Worm (Caenorhabditis elegans) whole organism, L4 larva: Measurements from ENCODE around the gene F58E6.8.

Experiments
- F10B5.3 ChIP-seq: sonication (generic microtip); optimal IDR thresholded peaks from 2 replicates; lab custom pipeline; 2016; ENCODE audit warnings: mild to moderate bottlenecking, missing genetic modification characterization, missing compliant biosample characterization
- F44E2.7 ChIP-seq: fragments of 200-800 bp; sonication (Bioruptor generic); IDR thresholded peaks from 2 replicates; pipeline ENCODE4 v2.1.2; 2022; ENCODE audit warnings: missing genetic modification characterization, missing compliant biosample characterization
- F49E8.2 ChIP-seq: sonication (generic microtip); optimal IDR thresholded peaks from 2 replicates; lab custom pipeline; 2016; ENCODE audit warnings: missing compliant biosample characterization, mild to moderate bottlenecking, missing genetic modification characterization, borderline replicate concordance
- R02D3.7 ChIP-seq: fragments of 150-350 bp; sonication (generic microtip); optimal IDR thresholded peaks from 3 replicates; lab custom pipeline; 2014; ENCODE audit warnings: missing biosample characterization, missing genetic modification characterization
- Y105C5A.15 ChIP-seq: fragments of 200-800 bp; sonication (Bioruptor generic); IDR thresholded peaks from 2 replicates; pipeline ENCODE4 v1.3.6; 2022; ENCODE audit warnings: missing genetic modification characterization, missing compliant biosample characterization
- Y5F2A.4 ChIP-seq: fragments of 200-800 bp; sonication (Bioruptor generic); optimal IDR thresholded peaks from 2 replicates; lab custom pipeline; 2018; ENCODE audit warnings: mild to moderate bottlenecking, missing genetic modification characterization, missing compliant biosample characterization
- ZK546.5 ChIP-seq, 2 experiments: sonication (generic microtip); optimal IDR thresholded peaks; 2 replicates each; lab custom pipeline; 2017; ENCODE audit warnings: missing biosample characterization in 2 of 2, missing genetic modification characterization in 2 of 2
- aha-1 ChIP-seq: fragments of 150-350 bp; peaks from one replicate; lab custom pipeline; 2014; ENCODE audit warnings: missing biosample characterization, missing genetic modification characterization
- aly-2 ChIP-seq: sonication (generic microtip); optimal IDR thresholded peaks from 2 replicates; lab custom pipeline; 2018; ENCODE audit warnings: missing biosample characterization, missing genetic modification characterization
- ama-1 ChIP-seq: fragments of 150-350 bp; optimal IDR thresholded peaks from 2 replicates; lab custom pipeline; 2014; ENCODE audit warnings: inconsistent platforms, mixed read lengths
- ceh-62 ChIP-seq: sonication (generic microtip); optimal IDR thresholded peaks from 2 replicates; lab custom pipeline; 2017; ENCODE audit warnings: missing biosample characterization, missing genetic modification characterization
- ces-1 ChIP-seq: fragments of 150-350 bp; sonication (generic microtip); optimal IDR thresholded peaks from 4 replicates; lab custom pipeline; 2014; ENCODE audit warnings: missing biosample characterization, missing genetic modification reagents, missing genetic modification characterization
- daf-16 ChIP-seq, 3 experiments: sonication (generic microtip); optimal IDR thresholded peaks; 2 replicates each; lab custom pipeline; 2016 to 2017; ENCODE audit warnings: missing genetic modification characterization in 3 of 3, missing genetic modification reagents in 3 of 3, mild to moderate bottlenecking in 2 of 3, missing compliant biosample characterization in 2 of 3, missing biosample characterization in 1 of 3, moderate library complexity in 1 of 3
- daf-8 ChIP-seq: fragments of 200-800 bp; sonication (Bioruptor generic); IDR thresholded peaks from 2 replicates; pipeline ENCODE4 v1.3.6; 2022; ENCODE audit warnings: missing genetic modification characterization, missing compliant biosample characterization
- dpl-1 ChIP-seq: fragments of 150-350 bp; optimal IDR thresholded peaks from 2 replicates; lab custom pipeline; 2014; ENCODE audit warnings: missing biosample characterization, missing genetic modification reagents, missing genetic modification characterization
- egl-27 ChIP-seq: sonication (generic microtip); optimal IDR thresholded peaks from 3 replicates; lab custom pipeline; 2017; ENCODE audit warnings: missing biosample characterization, missing genetic modification reagents, missing genetic modification characterization
- fkh-10 ChIP-seq: fragments of 150-350 bp; optimal IDR thresholded peaks from 2 replicates; lab custom pipeline; 2014; ENCODE audit warnings: missing biosample characterization, missing genetic modification reagents, missing genetic modification characterization
- hif-1 ChIP-seq, 2 experiments: sonication (generic microtip); optimal IDR thresholded peaks; 2 replicates each; lab custom pipeline; 2016 to 2017; ENCODE audit warnings: missing compliant biosample characterization in 2 of 2, missing genetic modification characterization in 2 of 2, missing genetic modification reagents in 2 of 2, missing genotype in 2 of 2, mild to moderate bottlenecking in 1 of 2
- jun-1 ChIP-seq: fragments of 150-350 bp; optimal IDR thresholded peaks from 2 replicates; lab custom pipeline; 2014; ENCODE audit warnings: missing biosample characterization, missing genetic modification reagents, missing genetic modification characterization
- lin-15B ChIP-seq: fragments of 150-350 bp; sonication (generic microtip); optimal IDR thresholded peaks from 3 replicates; lab custom pipeline; 2014; ENCODE audit warnings: missing biosample characterization, missing genetic modification characterization
- lin-29 ChIP-seq: fragments of 200-800 bp; sonication (Bioruptor generic); IDR thresholded peaks from 2 replicates; pipeline ENCODE4 v1.3.6; 2022; ENCODE audit warnings: missing genetic modification reagents, missing genetic modification characterization, missing compliant biosample characterization
- lin-39 ChIP-seq: fragments of 150-350 bp; optimal IDR thresholded peaks from 2 replicates; lab custom pipeline; 2014; ENCODE audit warnings: missing biosample characterization, missing genetic modification reagents, missing genetic modification characterization
- lir-3 ChIP-seq: sonication (generic microtip); optimal IDR thresholded peaks from 2 replicates; lab custom pipeline; 2016; ENCODE audit warnings: mild to moderate bottlenecking, missing genetic modification characterization, missing compliant biosample characterization
- madf-5 ChIP-seq, 2 experiments: fragments of 200-800 bp; sonication (Bioruptor generic); IDR thresholded peaks; 2 replicates each; pipeline ENCODE4 v1.3.6; 2022; ENCODE audit warnings: missing compliant biosample characterization in 2 of 2, missing genetic modification characterization in 2 of 2
- nhr-111 ChIP-seq: fragments of 200-800 bp; sonication (Bioruptor generic); optimal IDR thresholded peaks from 2 replicates; lab custom pipeline; 2018; ENCODE audit warnings: mild to moderate bottlenecking, missing genetic modification characterization, missing compliant biosample characterization
- nhr-237 ChIP-seq: sonication (generic microtip); optimal IDR thresholded peaks from 2 replicates; lab custom pipeline; 2017; ENCODE audit warnings: missing biosample characterization, missing genetic modification characterization
- nhr-42 ChIP-seq: fragments of 200-800 bp; sonication (Bioruptor generic); IDR thresholded peaks from 2 replicates; pipeline ENCODE4 v1.3.6; 2022; ENCODE audit warnings: missing genetic modification characterization, missing compliant biosample characterization
- pqm-1 ChIP-seq: sonication (generic microtip); optimal IDR thresholded peaks from 2 replicates; lab custom pipeline; 2017; ENCODE audit warnings: missing biosample characterization, missing genetic modification characterization
- rbr-2 ChIP-seq: sonication (generic microtip); optimal IDR thresholded peaks from 2 replicates; lab custom pipeline; 2016; ENCODE audit warnings: missing genotype, missing genetic modification characterization, missing compliant biosample characterization
- sdz-12 ChIP-seq: fragments of 200-800 bp; sonication (Bioruptor generic); optimal IDR thresholded peaks from 2 replicates; lab custom pipeline; 2018; ENCODE audit warnings: mild to moderate bottlenecking, missing genetic modification characterization, missing compliant biosample characterization
- set-16 ChIP-seq: fragments of 200-800 bp; sonication (Bioruptor generic); IDR thresholded peaks from 2 replicates; pipeline ENCODE4 v1.3.6; 2022; ENCODE audit warnings: missing genetic modification reagents, missing genetic modification characterization, missing compliant biosample characterization
- snpc-4 ChIP-seq: fragments of 150-350 bp; optimal IDR thresholded peaks from 2 replicates; lab custom pipeline; 2014; ENCODE audit warnings: missing biosample characterization, missing genetic modification characterization
- spr-1 ChIP-seq: sonication (generic microtip); optimal IDR thresholded peaks from 2 replicates; lab custom pipeline; 2016; ENCODE audit warnings: mild to moderate bottlenecking, missing genetic modification characterization, missing compliant biosample characterization
- ztf-11 ChIP-seq: fragments of 150-350 bp; optimal IDR thresholded peaks from 2 replicates; lab custom pipeline; 2014; ENCODE audit warnings: missing biosample characterization, missing genetic modification characterization
- ztf-7 ChIP-seq: fragments of 150-350 bp; optimal IDR thresholded peaks from 2 replicates; lab custom pipeline; 2014; ENCODE audit warnings: missing biosample characterization, missing genetic modification characterization

The F58E6.8 gene

ce11 chrV:9755725-9756124 lies at the start of gene F58E6.8:
F58E6.8 (minus strand) TSS chrV:9755825.
- TF ChIP-seq R02D3.7 (tag; lab: Kevin White, UChicago) (no peak), snpc-4 (tag; lab: Kevin White, UChicago) (no peak), rbr-2 (tag; lab: Kevin White, UChicago) (no peak), nhr-42 (GFP tag; lab: Robert Waterston, UW) (no peak), Y105C5A.15 (GFP tag; lab: Robert Waterston, UW) (no peak), lin-29 (no peak), F49E8.2 (tag; lab: Kevin White, UChicago) (no peak), ceh-62 (tag; lab: Kevin White, UChicago) (no peak), egl-27 (tag; lab: Kevin White, UChicago) (no peak), hif-1 (tag; optimal IDR thresholded peaks at IDR 0.05; lab: Kevin White, UChicago) (no peak), nhr-111 (no peak), ces-1 (GFP tag; lab: Kevin White, UChicago) (no peak), ztf-11 (tag; lab: Kevin White, UChicago) (no peak), aly-2 (tag; lab: Kevin White, UChicago) (no peak), lir-3 (tag; lab: Kevin White, UChicago) (no peak)

DNA sequence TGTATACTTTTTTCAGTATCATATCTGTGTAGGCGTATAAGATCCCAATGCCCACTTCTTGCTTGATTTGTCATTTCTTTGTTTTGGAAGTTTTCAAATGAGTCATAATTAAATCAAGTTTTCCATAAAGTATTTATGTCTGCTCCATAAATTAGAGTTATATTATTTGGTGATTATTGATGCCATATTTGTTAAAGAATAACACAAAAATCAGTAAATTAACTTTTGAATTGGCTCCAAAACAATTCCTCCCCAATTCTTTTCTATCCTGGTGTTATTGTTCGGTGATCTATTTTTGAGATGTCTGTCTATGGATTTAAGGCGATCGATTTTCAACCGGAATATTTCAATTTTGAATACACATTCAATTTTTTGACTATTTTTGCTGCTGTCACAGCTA lies 49.5 kb upstream of the F58E6.8 start, which contains the start of gene sru-37:
Gene sru-37, plus strand, starts transcription at position 301 of the 400 bp plus-strand sequence.
- TF ChIP-seq jun-1 (tag; lab: Kevin White, UChicago) (no peak), spr-1 (tag; lab: Kevin White, UChicago) (no peak), ZK546.5 (tag; optimal IDR thresholded peaks at IDR 0.05; lab: Kevin White, UChicago) (no peak)
- TF ChIP-seq, all 104 proteins: peak for 0

- TF ChIP-seq set-16 (GFP tag; lab: Robert Waterston, UW), result no peak
- TF ChIP-seq, all 104 proteins: peak for 0
These were observed 47.6 kb upstream of the F58E6.8 start, which contains the start of gene sru-39 for ce11 chrV:9803176-9803575. sru-39 (plus strand) TSS chrV:9803476.

DNA sequence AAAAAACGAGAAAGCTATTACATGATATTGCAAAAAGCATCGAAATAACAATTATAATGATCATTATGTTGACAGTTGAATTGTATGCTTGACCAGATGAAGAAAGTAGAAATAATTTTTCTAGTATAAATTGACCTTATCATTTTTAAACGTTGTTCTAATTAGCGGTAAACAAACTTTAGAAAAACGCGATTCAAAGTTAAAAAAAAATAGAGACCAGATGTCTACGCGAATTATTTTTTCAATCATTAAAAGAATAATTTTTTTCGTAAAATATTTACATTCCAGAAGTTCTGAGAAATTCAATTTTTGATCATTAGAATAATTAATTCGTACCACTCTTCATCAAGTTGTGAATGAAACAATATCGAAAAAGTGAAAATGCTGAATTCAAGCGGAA lies 46.3 kb upstream of the F58E6.8 start, which contains the start of gene F46B6.10:
Gene F46B6.10, minus strand, starts transcription at position 101 of the 400 bp plus-strand sequence.
- TF ChIP-seq ama-1 (lab: Kevin White, UChicago), result no peak
- TF ChIP-seq daf-16 (GFP tag; optimal IDR thresholded peaks at IDR 0.05; lab: Kevin White, UChicago), result no peak
- no peak for TF ChIP-seq daf-16 (tag; optimal IDR thresholded peaks at IDR 0.05; lab: Kevin White, UChicago)
- TF ChIP-seq madf-5 (GFP tag; IDR thresholded peaks at IDR 0.05; lab: Robert Waterston, UW), result no peak
- TF ChIP-seq ztf-7, result no peak

DNA sequence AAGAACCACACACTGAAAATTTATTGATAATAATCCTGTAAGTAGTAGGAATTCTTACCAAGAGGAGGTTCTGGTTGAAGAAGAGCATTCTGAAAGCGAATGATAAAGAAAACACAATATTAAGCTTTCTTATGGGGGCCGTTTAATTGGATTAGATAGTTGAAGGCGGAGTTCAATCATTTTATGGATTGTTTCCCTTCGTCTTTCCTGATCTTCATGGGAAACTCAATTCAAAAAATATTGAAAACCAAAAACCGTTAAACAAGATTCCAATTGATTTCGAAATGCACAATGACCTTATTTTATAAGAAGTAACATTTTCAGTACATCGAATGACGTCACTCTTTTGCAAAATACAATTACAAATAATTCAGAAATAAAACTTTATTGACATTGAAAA lies 43.5 kb upstream of the F58E6.8 start, which contains the start of gene F46B6.13:
Gene F46B6.13, minus strand, starts transcription at position 101 of the 400 bp plus-strand sequence.
- TF ChIP-seq lin-15B (tag; lab: Kevin White, UChicago) (no peak), dpl-1 (GFP tag; lab: Kevin White, UChicago) (no peak), F44E2.7 (no peak), nhr-237 (tag; lab: Kevin White, UChicago) (no peak), daf-8 (no peak), lin-39 (tag; lab: Kevin White, UChicago) (no peak), Y5F2A.4 (no peak), pqm-1 (tag; lab: Kevin White, UChicago) (no peak), F10B5.3 (tag; lab: Kevin White, UChicago) (no peak), fkh-10 (GFP tag; lab: Kevin White, UChicago) (no peak), aha-1 (no peak), spr-1 (tag; lab: Kevin White, UChicago) (no peak), sdz-12 (GFP tag; lab: Kevin White, UChicago) (no peak), Y105C5A.15 (GFP tag; lab: Robert Waterston, UW) (no peak)
